Worm (Caenorhabditis elegans): ENCODE results near the gene F56D6.9.

- TF ChIP-seq madf-6 (GFP tag; IDR thresholded peaks at IDR 0.05) (no peak), bed-1 (GFP tag; IDR thresholded peaks at IDR 0.05) (no peak), ztf-25 (GFP tag; IDR thresholded peaks at IDR 0.05) (no peak), nhr-120 (GFP tag; IDR thresholded peaks at IDR 0.05) (no peak), unc-62 (GFP tag; optimal IDR thresholded peaks at IDR 0.05) (no peak), athp-1 (tag; optimal IDR thresholded peaks at IDR 0.05) (no peak)
Observed at ce11 chrIV:3856190-3856589, 35.9 kb upstream of the F56D6.9 start.

Measured in whole organism, young adult.